Fruit fly (Drosophila melanogaster) whole organism, prepupa: Measurements from ENCODE around the gene CG5235.

Source experiments
- CG10631 ChIP-seq: fragments of 200-800 bp; sonication (Bioruptor generic); optimal IDR thresholded peaks from 2 replicates; lab custom pipeline; 2016; ENCODE audit warnings: missing biosample characterization, missing genetic modification characterization
- CG11902 ChIP-seq: fragments of 200-800 bp; sonication (Bioruptor generic); optimal IDR thresholded peaks from 3 replicates; lab custom pipeline; 2016; ENCODE audit warnings: missing biosample characterization, missing genetic modification characterization
- CG34406 ChIP-seq: fragments of 200-800 bp; sonication (Bioruptor generic); optimal IDR thresholded peaks from 3 replicates; lab custom pipeline; 2016; ENCODE audit warnings: missing biosample characterization, missing genetic modification characterization
- Eip78C ChIP-seq: fragments of 200-800 bp; sonication (Bioruptor generic); peaks from one replicate; lab custom pipeline; 2016; ENCODE audit warnings: missing biosample characterization, missing genetic modification characterization
- Smox ChIP-seq: fragments of 200-800 bp; sonication (Bioruptor generic); optimal IDR thresholded peaks from 3 replicates; lab custom pipeline; 2016; ENCODE audit warnings: missing biosample characterization, missing genetic modification characterization
- eg ChIP-seq: fragments of 200-800 bp; sonication (Bioruptor generic); IDR thresholded peaks from 3 replicates; pipeline ENCODE4 v1.3.6; 2022; ENCODE audit warnings: missing biosample characterization, missing genetic modification characterization
- esn ChIP-seq: fragments of 200-800 bp; sonication (Bioruptor generic); optimal IDR thresholded peaks from 2 replicates; lab custom pipeline; 2016; ENCODE audit warnings: missing biosample characterization, mild to moderate bottlenecking, missing genetic modification characterization, moderate library complexity
- spab ChIP-seq: fragments of 200-800 bp; sonication (Bioruptor generic); optimal IDR thresholded peaks from 2 replicates; lab custom pipeline; 2017; ENCODE audit warnings: missing biosample characterization, mild to moderate bottlenecking, missing genetic modification characterization, missing genetic modification reagents

DNA sequence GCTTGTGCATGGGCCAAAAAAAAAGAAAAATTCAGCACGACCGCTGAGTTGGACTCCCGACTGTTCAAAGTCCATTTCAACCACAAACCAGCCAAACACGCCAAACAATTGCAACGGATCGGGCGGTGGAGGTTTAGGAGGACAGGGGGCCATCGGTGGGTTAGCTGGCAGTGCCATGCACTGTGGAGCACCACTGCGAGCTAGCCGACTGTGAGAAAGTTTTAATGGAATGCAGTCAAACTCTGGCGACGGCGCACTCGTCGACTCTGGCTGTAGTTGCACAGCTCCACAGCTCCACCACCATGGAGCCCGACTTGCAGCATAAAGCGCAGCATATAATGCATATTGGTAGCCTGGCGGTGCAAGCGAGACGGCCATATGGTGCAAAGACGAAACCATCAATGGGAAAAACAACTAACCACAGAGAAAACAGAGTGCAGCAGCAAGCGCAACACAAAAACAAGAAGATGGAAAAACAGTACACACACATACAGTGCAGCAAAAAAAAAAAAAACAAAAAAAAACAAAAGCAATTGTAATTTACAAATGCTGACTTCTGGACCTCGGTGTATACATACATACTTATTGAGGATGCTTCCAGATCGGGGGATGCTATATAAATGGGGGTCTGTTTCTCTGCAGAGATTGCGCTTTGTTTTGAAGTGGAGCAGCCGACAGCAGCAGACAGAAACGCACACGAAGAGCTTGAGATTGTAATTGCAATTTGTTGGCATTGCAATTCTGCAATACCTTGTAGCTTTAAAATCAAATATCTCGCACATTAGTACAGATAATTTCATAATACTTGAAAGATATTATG lies 48.7 kb downstream of the CG5235 start:
- peak; percentile 75 for TF ChIP-seq eg (GFP tag; lab: Robert Waterston, UW)
- peak; percentile 60 for TF ChIP-seq spab (GFP tag; lab: Kevin White, UChicago)
- TF ChIP-seq CG10631 (GFP tag; lab: Kevin White, UChicago), result peak; percentile 57
- no peak for TF ChIP-seq CG34406
- peak; percentile 4 for TF ChIP-seq Smox (GFP tag; lab: Kevin White, UChicago)
- peak; percentile 76 for TF ChIP-seq Eip78C (GFP tag; lab: Kevin White, UChicago)
- TF ChIP-seq esn (GFP tag; lab: Kevin White, UChicago), result peak; percentile 2
- TF ChIP-seq CG11902, result no peak
